Fruit fly (Drosophila melanogaster): ENCODE measurements around the gene Nrt.

Nrt gene

dm6 chr3L:16765647-16766628, at the start of gene Nrt (continued):
- TF ChIP-seq E2f1 (GFP tag; IDR thresholded peaks at IDR 0.05) = peak; percentile 36; the same call in 1 of the 2 replicates
- TF ChIP-seq jigr1 (GFP tag; IDR thresholded peaks at IDR 0.05) = no peak
- TF ChIP-seq Trl (optimal IDR thresholded peaks at IDR 0.05) = peak in 1 of 2 experiments; percentile 10
- no peak for TF ChIP-seq Trl (GFP tag; optimal IDR thresholded peaks at IDR 0.05)
- peak; percentile 0 for TF ChIP-seq CG11723 (GFP tag; optimal IDR thresholded peaks at IDR 0.05)
- peak; percentile 39 for TF ChIP-seq Ets65A (GFP tag)
- TF ChIP-seq fd96Cb (tag; optimal IDR thresholded peaks at IDR 0.05) = peak; percentile 50
- 0 out of 2 replicates have a peak, but pooled peaks have one; percentile 12 for TF ChIP-seq CG14441 (GFP tag; IDR thresholded peaks at IDR 0.05)
- TF ChIP-seq croc (GFP tag; conservative IDR thresholded peaks at IDR 0.05) = no peak
- TF ChIP-seq run (tag; optimal IDR thresholded peaks at IDR 0.05) = peak; percentile 27
- no peak for TF ChIP-seq crol (GFP tag; IDR thresholded peaks at IDR 0.05)
- TF ChIP-seq CG17568 (GFP tag; optimal IDR thresholded peaks at IDR 0.05) = peak; percentile 77
- TF ChIP-seq CG10274 (GFP tag; optimal IDR thresholded peaks at IDR 0.05) = no peak
- TF ChIP-seq CG6254 (GFP tag; optimal IDR thresholded peaks at IDR 0.05) = peak; percentile 41
- TF ChIP-seq shn (GFP tag; optimal IDR thresholded peaks at IDR 0.05) = no peak
- TF ChIP-seq tup (GFP tag; optimal IDR thresholded peaks at IDR 0.05) = peak; percentile 11
- TF ChIP-seq dpn (GFP tag; optimal IDR thresholded peaks at IDR 0.05) = peak in 1 of 2 experiments; percentile 49
- 0 out of 2 replicates have a peak, but pooled peaks have one; percentile 58 for TF ChIP-seq stc (GFP tag; IDR thresholded peaks at IDR 0.05)
- TF ChIP-seq onecut (GFP tag; IDR thresholded peaks at IDR 0.05) = peak; percentile 33; the same call in 1 of the 2 replicates
- no peak for TF ChIP-seq dm (GFP tag; optimal IDR thresholded peaks at IDR 0.05)
- no peak for TF ChIP-seq CG10462 (GFP tag; optimal IDR thresholded peaks at IDR 0.05)
- TF ChIP-seq CG31224 (GFP tag; IDR thresholded peaks at IDR 0.05) = no peak
- no peak for TF ChIP-seq Ets97D (GFP tag; optimal IDR thresholded peaks at IDR 0.05)
- TF ChIP-seq grn (GFP tag; optimal IDR thresholded peaks at IDR 0.05) = no peak
- TF ChIP-seq eve (GFP tag; optimal IDR thresholded peaks at IDR 0.05) = peak in 1 of 2 experiments; percentile 89
- peak; percentile 60; the same call in 1 of the 2 replicates for TF ChIP-seq HLH3B (GFP tag; IDR thresholded peaks at IDR 0.05)
- no peak for TF ChIP-seq CG16863 (GFP tag; optimal IDR thresholded peaks at IDR 0.05)
- no peak for TF ChIP-seq CG43689 (GFP tag; IDR thresholded peaks at IDR 0.05)
- peak; percentile 83 for TF ChIP-seq CG13424 (tag; optimal IDR thresholded peaks at IDR 0.05)
- TF ChIP-seq CG17802 (tag; optimal IDR thresholded peaks at IDR 0.05) = no peak
- TF ChIP-seq CG7271 (tag; optimal IDR thresholded peaks at IDR 0.05) = no peak
- no peak for TF ChIP-seq slou (GFP tag; optimal IDR thresholded peaks at IDR 0.05)
- TF ChIP-seq tx (GFP tag; optimal IDR thresholded peaks at IDR 0.05) = no peak
- peak; percentile 36 for TF ChIP-seq lmd (GFP tag; IDR thresholded peaks at IDR 0.05)
- TF ChIP-seq CG14965 (GFP tag; optimal IDR thresholded peaks at IDR 0.05; ENCODE audit: borderline replicate concordance) = no peak
- 0 out of 2 replicates have a peak, but pooled peaks have one; percentile 24 for TF ChIP-seq inv (GFP tag; IDR thresholded peaks at IDR 0.05; ENCODE audit: partially characterized antibody)
- TF ChIP-seq Dfd (GFP tag; optimal IDR thresholded peaks at IDR 0.05) = no peak
- peak; percentile 28 for TF ChIP-seq Fer2 (tag; optimal IDR thresholded peaks at IDR 0.05)
- TF ChIP-seq Med (GFP tag) = peak; percentile 93
- TF ChIP-seq CG10267 (tag; optimal IDR thresholded peaks at IDR 0.05) = peak; percentile 83
- TF ChIP-seq CG7556 (GFP tag; optimal IDR thresholded peaks at IDR 0.05) = peak; percentile 85
- TF ChIP-seq usp (GFP tag; optimal IDR thresholded peaks at IDR 0.05) = no peak
- TF ChIP-seq Ravus (GFP tag; IDR thresholded peaks at IDR 0.05) = no peak
- TF ChIP-seq Sin3A (optimal IDR thresholded peaks at IDR 0.05) = no peak
- TF ChIP-seq CG2889 (GFP tag; IDR thresholded peaks at IDR 0.05) = no peak
- peak; percentile 18 for TF ChIP-seq tin (GFP tag; optimal IDR thresholded peaks at IDR 0.05)
- TF ChIP-seq CG14667 (GFP tag; IDR thresholded peaks at IDR 0.05) = no peak
- TF ChIP-seq unc-4 (GFP tag; IDR thresholded peaks at IDR 0.05; ENCODE audit: partially characterized antibody) = no peak
- TF ChIP-seq zen (tag; optimal IDR thresholded peaks at IDR 0.05) = no peak
- no peak for TF ChIP-seq p53 (GFP tag; optimal IDR thresholded peaks at IDR 0.05)

All from whole organism, embryonic.